Worm (Caenorhabditis elegans): ENCODE data around the gene gln-2.

The gln-2 gene

ce11 chrIII:9965444-9965843, 20.8 kb upstream of the gln-2 start:
- TF ChIP-seq Y67H2A.10 (GFP tag; conservative IDR thresholded peaks at IDR 0.05) = no peak
- TF ChIP-seq hlh-26 (GFP tag; conservative IDR thresholded peaks at IDR 0.05) = no peak
- TF ChIP-seq unc-62 (GFP tag; optimal IDR thresholded peaks at IDR 0.05) = peak; percentile 72
- no peak for TF ChIP-seq aptf-2 (GFP tag; conservative IDR thresholded peaks at IDR 0.05)
- TF ChIP-seq repo-1 (tag; optimal IDR thresholded peaks at IDR 0.05) = no peak
- TF ChIP-seq lag-1 (GFP tag; IDR thresholded peaks at IDR 0.05) = no peak
- TF ChIP-seq nhr-80 (tag; optimal IDR thresholded peaks at IDR 0.05) = no peak
- no peak for TF ChIP-seq ama-1 (optimal IDR thresholded peaks at IDR 0.05)
- no peak for TF ChIP-seq ama-1 (GFP tag; optimal IDR thresholded peaks at IDR 0.05)

DNA sequence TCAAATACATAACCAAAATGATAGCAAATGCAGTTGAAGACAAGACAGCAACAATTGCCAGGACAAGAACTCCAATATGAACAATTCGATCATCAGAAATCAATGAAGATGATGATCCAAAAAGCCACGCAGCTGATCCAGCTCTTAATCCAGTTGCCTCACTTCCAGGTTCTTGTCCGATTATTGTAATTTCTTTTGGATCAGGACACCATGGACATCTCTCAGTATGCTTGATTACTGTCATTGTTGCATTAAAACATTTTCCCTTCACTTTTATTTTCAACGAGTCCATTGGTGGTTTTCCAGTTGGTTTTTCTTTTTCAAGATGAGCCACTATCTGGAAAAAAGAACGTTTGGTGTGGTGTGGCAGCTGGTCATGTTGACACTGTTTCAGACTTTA, 19.8 kb upstream of the gln-2 start:
- no peak for TF ChIP-seq nhr-27 (tag; optimal IDR thresholded peaks at IDR 0.05)
- no peak for TF ChIP-seq F37B4.10 (GFP tag; IDR thresholded peaks at IDR 0.05)
- no peak for TF ChIP-seq F57A8.1 (GFP tag; optimal IDR thresholded peaks at IDR 0.05)
- TF ChIP-seq C06A6.2 (GFP tag; conservative IDR thresholded peaks at IDR 0.05) = no peak
- TF ChIP-seq repo-1 (tag; optimal IDR thresholded peaks at IDR 0.05) = no peak

DNA sequence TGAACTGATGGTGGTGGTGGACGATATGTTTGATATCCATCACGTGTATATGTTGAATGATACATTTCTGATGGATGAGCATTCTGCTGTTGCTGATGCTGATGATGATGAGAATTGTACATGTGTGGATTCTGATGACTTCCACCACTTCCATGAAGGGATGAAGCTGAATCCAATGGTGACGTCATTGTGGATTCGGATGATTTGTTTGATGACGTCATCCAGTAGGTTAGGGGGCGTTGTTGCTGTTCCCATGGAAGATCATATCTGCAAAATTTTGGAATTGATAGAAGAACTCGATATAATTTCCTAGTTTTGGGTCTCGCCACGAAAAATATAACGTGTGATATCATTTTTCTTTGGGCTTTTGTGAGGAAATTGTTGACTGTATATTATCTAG, 18.8 kb upstream of the gln-2 start:
- TF ChIP-seq snpc-1.1 (tag; optimal IDR thresholded peaks at IDR 0.05; ENCODE audit: insufficient read depth) = no peak
- TF ChIP-seq atf-7 (tag; optimal IDR thresholded peaks at IDR 0.05) = peak; percentile 73
- TF ChIP-seq attf-6 (GFP tag; IDR thresholded peaks at IDR 0.05) = no peak
- no peak for TF ChIP-seq xnd-1 (tag; optimal IDR thresholded peaks at IDR 0.05)
- TF ChIP-seq nfyb-1 (GFP tag; IDR thresholded peaks at IDR 0.05) = 0 out of 2 replicates have a peak, but pooled peaks have one; percentile 14

DNA sequence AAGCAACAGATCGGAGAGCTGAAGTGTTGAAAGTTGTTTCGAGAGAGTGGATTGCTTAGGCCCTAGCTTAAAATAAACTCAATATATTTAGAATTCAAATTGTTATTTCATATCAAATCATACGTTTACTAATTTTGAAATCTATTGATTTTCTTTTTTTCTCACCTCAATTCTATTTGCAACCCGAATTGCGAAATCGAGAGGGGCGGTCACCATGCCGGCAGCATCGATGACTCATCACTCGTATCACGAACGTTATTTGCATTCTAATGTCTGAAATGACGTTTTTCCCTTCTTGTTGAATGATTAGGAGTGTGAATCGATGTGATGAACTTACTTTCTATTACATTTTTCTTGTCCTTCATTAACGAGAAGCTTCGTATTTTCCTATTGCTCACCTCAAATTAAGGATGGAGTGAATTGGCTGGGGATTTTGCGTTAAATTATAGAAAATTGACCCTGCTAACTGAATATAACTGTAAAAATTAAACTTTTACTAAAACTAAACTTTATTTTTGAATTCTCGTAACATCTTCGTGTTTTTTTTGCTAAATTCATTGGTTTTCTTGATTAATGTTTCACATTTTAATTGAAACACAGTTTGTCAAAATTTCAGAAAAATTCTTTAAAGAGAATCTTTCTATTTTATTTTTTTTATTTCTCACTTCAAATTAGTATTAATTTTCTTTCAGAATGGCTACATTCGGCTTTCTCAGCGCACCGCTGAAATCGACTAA, 12.2 kb upstream of the gln-2 start, which contains the start of gene alx-1:
alx-1 (plus strand) TSS at position 687 of the 737 bp plus-strand sequence.
- TF ChIP-seq unc-62 (GFP tag; optimal IDR thresholded peaks at IDR 0.05) (peak; percentile 6), mes-4 (tag; optimal IDR thresholded peaks at IDR 0.05) (no peak), F57A8.1 (GFP tag; optimal IDR thresholded peaks at IDR 0.05) (no peak), attf-5 (GFP tag; optimal IDR thresholded peaks at IDR 0.05) (peak; percentile 84), snpc-4 (GFP tag; optimal IDR thresholded peaks at IDR 0.05) (no peak), snpc-4 (tag; optimal IDR thresholded peaks at IDR 0.05) (peak in 1 of 4 experiments; percentile 9), cebp-1 (GFP tag; IDR thresholded peaks at IDR 0.05) (peak; percentile 97), cebp-1 (tag; optimal IDR thresholded peaks at IDR 0.05) (peak; percentile 99), nhr-80 (tag; optimal IDR thresholded peaks at IDR 0.05) (peak; percentile 54), die-1 (tag; optimal IDR thresholded peaks at IDR 0.05) (no peak), F33H1.4 (GFP tag; IDR thresholded peaks at IDR 0.05) (no peak)

ce11 chrIII:9956123-9956522, 11.5 kb upstream of the gln-2 start, which contains the start of gene mog-1:
TSS of gene mog-1 (minus strand) at chrIII:9956215.
- TF ChIP-seq ztf-26 (tag; optimal IDR thresholded peaks at IDR 0.05) = no peak
- TF ChIP-seq hmg-1.2 (GFP tag; IDR thresholded peaks at IDR 0.05) = peak; percentile 63; the same call in 1 of the 2 replicates

DNA sequence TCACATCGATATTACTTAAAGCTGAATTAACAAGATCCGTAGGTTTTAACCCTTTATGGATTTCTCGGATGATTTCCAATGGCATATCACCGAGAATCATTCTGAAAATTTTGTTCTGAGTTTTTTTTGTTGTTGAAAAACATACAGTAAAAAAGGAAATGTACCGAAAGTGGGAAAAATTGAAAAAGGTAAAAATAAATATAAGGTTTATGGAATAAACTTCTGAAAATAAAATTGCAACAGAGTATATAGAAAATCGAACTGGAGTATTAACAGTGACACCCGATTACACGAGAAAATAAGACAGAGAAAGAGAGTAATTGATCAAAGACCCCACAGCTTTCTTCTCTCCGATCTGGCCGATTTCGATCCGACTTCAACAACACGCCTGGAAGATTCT, 7.2 kb upstream of the gln-2 start, which contains the start of gene K03H1.11:
K03H1.11 (minus strand) TSS at position 101 of the 400 bp plus-strand sequence.
- TF ChIP-seq F57C9.4 (tag; optimal IDR thresholded peaks at IDR 0.05) (no peak), F22D6.2 (tag; optimal IDR thresholded peaks at IDR 0.05) (no peak), snpc-3.4 (tag; optimal IDR thresholded peaks at IDR 0.05) (no peak)
